Worm (Caenorhabditis elegans) whole organism, late embryonic: Measurements from ENCODE around the gene spi-1.

Source experiments
- K02D7.2 ChIP-seq: sonication (generic microtip); optimal IDR thresholded peaks from 2 replicates; lab custom pipeline; 2017; ENCODE audit warnings: mild to moderate bottlenecking, missing genetic modification characterization, missing compliant biosample characterization
- T23F11.4 ChIP-seq: fragments of 200-800 bp; sonication (Bioruptor generic); optimal IDR thresholded peaks from 2 replicates; lab custom pipeline; 2018; ENCODE audit warnings: mild to moderate bottlenecking, missing genetic modification characterization, missing compliant biosample characterization
- ahr-1 ChIP-seq: sonication (generic microtip); optimal IDR thresholded peaks from 2 replicates; lab custom pipeline; 2016; ENCODE audit warnings: missing genetic modification characterization, missing compliant biosample characterization
- ama-1 ChIP-seq: fragments of 150-350 bp; optimal IDR thresholded peaks from 2 replicates; lab custom pipeline; 2014
- ceh-18 ChIP-seq: sonication (generic microtip); optimal IDR thresholded peaks from 2 replicates; lab custom pipeline; 2016; ENCODE audit warnings: missing genetic modification characterization, missing compliant biosample characterization
- ceh-48 ChIP-seq: sonication (generic microtip); optimal IDR thresholded peaks from 2 replicates; lab custom pipeline; 2016; ENCODE audit warnings: missing genetic modification characterization, inconsistent platforms, missing compliant biosample characterization
- ceh-9 ChIP-seq: sonication (generic microtip); optimal IDR thresholded peaks from 2 replicates; lab custom pipeline; 2016; ENCODE audit warnings: mild to moderate bottlenecking, missing genetic modification characterization, inconsistent platforms, missing compliant biosample characterization
- lin-11 ChIP-seq: fragments of 200-800 bp; sonication (Bioruptor generic); optimal IDR thresholded peaks from 2 replicates; lab custom pipeline; 2018; ENCODE audit warnings: mild to moderate bottlenecking, missing genetic modification characterization, missing compliant biosample characterization
- nfya-1 ChIP-seq: sonication (generic microtip); optimal IDR thresholded peaks from 2 replicates; lab custom pipeline; 2017; ENCODE audit warnings: missing genetic modification characterization, mild to moderate bottlenecking, missing compliant biosample characterization, antibody characterized with exemption, moderate library complexity
- nhr-11 ChIP-seq: fragments of 150-350 bp; optimal IDR thresholded peaks from 2 replicates; lab custom pipeline; 2014; ENCODE audit warnings: missing biosample characterization, missing genetic modification characterization
- pqm-1 ChIP-seq: sonication (generic microtip); optimal IDR thresholded peaks from 2 replicates; lab custom pipeline; 2016; ENCODE audit warnings: missing genetic modification characterization, missing compliant biosample characterization
- pros-1 ChIP-seq: fragments of 150-350 bp; optimal IDR thresholded peaks from 2 replicates; lab custom pipeline; 2014; ENCODE audit warnings: missing biosample characterization, missing genetic modification reagents, missing genetic modification characterization
- sox-2 ChIP-seq: fragments of 200-800 bp; sonication (Bioruptor generic); IDR thresholded peaks from 2 replicates; pipeline ENCODE4 v1.3.6; 2022; ENCODE audit warnings: missing genetic modification reagents, missing genetic modification characterization, missing compliant biosample characterization
- tbx-2 ChIP-seq: sonication (generic microtip); optimal IDR thresholded peaks from 2 replicates; lab custom pipeline; 2016; ENCODE audit warnings: missing genetic modification characterization, missing compliant biosample characterization

ce11 chrII:7537603-7538230, 41.7 kb downstream of the spi-1 start, which contains the start of gene nfi-1:
- TF ChIP-seq sox-2 (GFP tag; lab: Robert Waterston, UW), result no peak
- TF ChIP-seq T23F11.4 (GFP tag; lab: Kevin White, UChicago), result no peak
- no peak for TF ChIP-seq pqm-1
- TF ChIP-seq ama-1, result no peak
- TF ChIP-seq tbx-2 (tag; lab: Kevin White, UChicago), result peak; percentile 62
- no peak for TF ChIP-seq ahr-1
- TF ChIP-seq pros-1, result no peak
- no peak for TF ChIP-seq ceh-9
- no peak for TF ChIP-seq K02D7.2 (tag; lab: Kevin White, UChicago)
- no peak for TF ChIP-seq nhr-11
- no peak for TF ChIP-seq ceh-18 (tag; lab: Kevin White, UChicago)
- TF ChIP-seq nfya-1 (tag; lab: Kevin White, UChicago), result no peak
- TF ChIP-seq lin-11 (tag; lab: Kevin White, UChicago), result no peak
- TF ChIP-seq ceh-48 (tag; lab: Kevin White, UChicago), result no peak
